Fruit fly (Drosophila melanogaster) whole organism, embryonic: ENCODE data around the gene Gclc.
A peak's percentile ranks its signal among the peaks of the same experiment; 100 is the strongest.

Experiments used
- Atf3 ChIP-seq: fragments of 200-800 bp; sonication (Bioruptor generic); optimal IDR thresholded peaks from 3 replicates; lab custom pipeline; 2016; ENCODE audit warnings: missing biosample characterization, missing genetic modification characterization
- Bdp1 ChIP-seq: fragments of 200-800 bp; sonication (Bioruptor generic); optimal IDR thresholded peaks from 3 replicates; lab custom pipeline; 2016; ENCODE audit warnings: missing biosample characterization, missing genetic modification characterization
- CG10147 ChIP-seq: fragments of 200-800 bp; sonication (Bioruptor generic); optimal IDR thresholded peaks from 2 replicates; lab custom pipeline; 2019; ENCODE audit warnings: missing biosample characterization, mild to moderate bottlenecking, missing genetic modification characterization, moderate library complexity
- CG10565 ChIP-seq: fragments of 200-800 bp; sonication (Bioruptor generic); optimal IDR thresholded peaks from 3 replicates; lab custom pipeline; 2016; ENCODE audit warnings: missing biosample characterization, mild to moderate bottlenecking, missing genetic modification characterization
- CG10654 ChIP-seq: fragments of 200-800 bp; sonication (Bioruptor generic); optimal IDR thresholded peaks from 2 replicates; lab custom pipeline; 2016; ENCODE audit warnings: missing biosample characterization, missing genetic modification characterization
- CG11723 ChIP-seq: fragments of 200-800 bp; sonication (Bioruptor generic); optimal IDR thresholded peaks from 2 replicates; lab custom pipeline; 2017; ENCODE audit warnings: missing biosample characterization, mild to moderate bottlenecking, missing genetic modification characterization
- CG14667 ChIP-seq: fragments of 200-800 bp; sonication (Bioruptor generic); IDR thresholded peaks from 2 replicates; pipeline ENCODE4 v1.3.6; 2022; ENCODE audit warnings: missing biosample characterization, missing genetic modification characterization
- CG17568 ChIP-seq: fragments of 200-800 bp; sonication (Bioruptor generic); optimal IDR thresholded peaks from 2 replicates; lab custom pipeline; 2018; ENCODE audit warnings: missing biosample characterization, mild to moderate bottlenecking, missing genetic modification characterization, moderate library complexity
- CG17612 ChIP-seq: fragments of 200-800 bp; sonication (Bioruptor generic); IDR thresholded peaks from 2 replicates; pipeline ENCODE4 v1.3.6; 2022; ENCODE audit warnings: missing biosample characterization, missing genetic modification characterization
- CG17802 ChIP-seq: fragments of 200-800 bp; sonication (Bioruptor generic); optimal IDR thresholded peaks from 2 replicates; lab custom pipeline; 2018; ENCODE audit warnings: missing biosample characterization, mild to moderate bottlenecking, missing genetic modification characterization, moderate library complexity
- CG2129 ChIP-seq: fragments of 200-800 bp; sonication (Bioruptor generic); IDR thresholded peaks from 2 replicates; pipeline ENCODE4 v1.3.6; 2022; ENCODE audit warnings: missing biosample characterization, missing genetic modification characterization; ENCODE audit not compliant: partially characterized antibody
- CG33557 ChIP-seq: fragments of 200-800 bp; sonication (Bioruptor generic); optimal IDR thresholded peaks from 2 replicates; lab custom pipeline; 2019; ENCODE audit warnings: missing biosample characterization, mild to moderate bottlenecking, missing genetic modification characterization, moderate library complexity
- CG4707 ChIP-seq: fragments of 200-800 bp; sonication (Bioruptor generic); optimal IDR thresholded peaks from 2 replicates; lab custom pipeline; 2018; ENCODE audit warnings: missing biosample characterization, mild to moderate bottlenecking, missing genetic modification characterization, moderate library complexity
- CG5180 ChIP-seq: fragments of 200-800 bp; sonication (Bioruptor generic); optimal IDR thresholded peaks from 3 replicates; lab custom pipeline; 2017; ENCODE audit warnings: missing biosample characterization, missing genetic modification characterization, mild to moderate bottlenecking, moderate library complexity, missing genetic modification reagents
- CG6765 ChIP-seq: fragments of 200-800 bp; sonication (Bioruptor generic); optimal IDR thresholded peaks from 3 replicates; lab custom pipeline; 2017; ENCODE audit warnings: missing biosample characterization, mild to moderate bottlenecking, missing genetic modification characterization
- CG6854 ChIP-seq: fragments of 200-800 bp; sonication (Bioruptor generic); optimal IDR thresholded peaks from 3 replicates; lab custom pipeline; 2017; ENCODE audit warnings: missing biosample characterization, mild to moderate bottlenecking, missing genetic modification characterization
- CG7357 ChIP-seq: fragments of 200-800 bp; sonication (Bioruptor generic); IDR thresholded peaks from 3 replicates; pipeline ENCODE4 v1.3.6; 2022; ENCODE audit warnings: missing biosample characterization, missing genetic modification characterization
- CG9215 ChIP-seq: fragments of 200-800 bp; sonication (Bioruptor generic); IDR thresholded peaks from 2 replicates; pipeline ENCODE4 v1.3.6; 2022; ENCODE audit warnings: missing biosample characterization, missing genetic modification characterization
- Dref ChIP-seq: fragments of 200-800 bp; sonication (Bioruptor generic); IDR thresholded peaks from 2 replicates; pipeline ENCODE4 v1.3.6; 2022; ENCODE audit warnings: missing biosample characterization, missing genetic modification characterization
- Gsc ChIP-seq: fragments of 200-800 bp; sonication (Bioruptor generic); IDR thresholded peaks from 2 replicates; pipeline ENCODE4 v1.3.6; 2022; ENCODE audit warnings: missing biosample characterization, missing genetic modification characterization
- Lhr ChIP-seq: fragments of 200-800 bp; sonication (Bioruptor generic); optimal IDR thresholded peaks from 3 replicates; lab custom pipeline; 2017; ENCODE audit warnings: mild to moderate bottlenecking, missing biosample characterization, missing genetic modification reagents, missing genetic modification characterization
- MBD-R2 ChIP-seq: fragments of 200-800 bp; sonication (Bioruptor generic); IDR thresholded peaks from 2 replicates; pipeline ENCODE4 v1.3.6; 2022; ENCODE audit warnings: missing biosample characterization, missing genetic modification characterization
- Meics ChIP-seq: fragments of 200-800 bp; sonication (Bioruptor generic); optimal IDR thresholded peaks from 2 replicates; lab custom pipeline; 2017; ENCODE audit warnings: missing biosample characterization, mild to moderate bottlenecking, missing genetic modification characterization
- Myb ChIP-seq: fragments of 200-800 bp; sonication (Bioruptor generic); optimal IDR thresholded peaks from 2 replicates; lab custom pipeline; 2016; ENCODE audit warnings: missing biosample characterization, missing genetic modification characterization
- Oaz ChIP-seq: fragments of 200-800 bp; sonication (Bioruptor generic); IDR thresholded peaks from 2 replicates; pipeline ENCODE4 v1.3.6; 2022; ENCODE audit warnings: missing biosample characterization, missing genetic modification characterization
- PHDP ChIP-seq: fragments of 200-800 bp; sonication (Bioruptor generic); optimal IDR thresholded peaks from 3 replicates; lab custom pipeline; 2018; ENCODE audit warnings: missing biosample characterization, mild to moderate bottlenecking, missing genetic modification characterization, moderate library complexity
- Ravus ChIP-seq: fragments of 200-800 bp; sonication (Bioruptor generic); IDR thresholded peaks from 2 replicates; pipeline ENCODE4 v1.3.6; 2022; ENCODE audit warnings: missing biosample characterization, missing genetic modification characterization
- Trl ChIP-seq, 3 experiments: fragments of >200 bp in 2 of 3; fragments of 200-800 bp in 1 of 3; sonication (Bioruptor generic) in 1 of 3; optimal IDR thresholded peaks; 2 replicates in 1 of 3; 3 replicates in 2 of 3; lab custom pipeline; 2016 to 2017; ENCODE audit warnings: missing biosample characterization in 1 of 3, missing genetic modification characterization in 1 of 3
- bigmax ChIP-seq: fragments of 200-800 bp; sonication (Bioruptor generic); optimal IDR thresholded peaks from 2 replicates; lab custom pipeline; 2018; ENCODE audit warnings: missing biosample characterization, mild to moderate bottlenecking, missing genetic modification characterization
- bsh ChIP-seq, 2 experiments: fragments of 200-800 bp; sonication (Bioruptor generic); optimal IDR thresholded peaks; 2 replicates each; lab custom pipeline; 2017 to 2018; ENCODE audit warnings: mild to moderate bottlenecking in 2 of 2, missing biosample characterization in 2 of 2, missing genetic modification characterization in 2 of 2, moderate library complexity in 1 of 2
- chm ChIP-seq: fragments of 200-800 bp; sonication (Bioruptor generic); IDR thresholded peaks from 2 replicates; pipeline ENCODE4 v1.3.6; 2022; ENCODE audit warnings: missing biosample characterization, missing genetic modification characterization
- dimm ChIP-seq: fragments of 200-800 bp; sonication (Bioruptor generic); IDR thresholded peaks from 2 replicates; pipeline ENCODE4 v1.3.6; 2022; ENCODE audit warnings: missing biosample characterization, missing genetic modification characterization
- eve ChIP-seq, 2 experiments: fragments of >200 bp; optimal IDR thresholded peaks; 2 replicates each; lab custom pipeline; 2017; ENCODE audit warnings: missing biosample characterization in 2 of 2, missing genetic modification characterization in 2 of 2
- gfzf ChIP-seq: fragments of 200-800 bp; sonication (Bioruptor generic); optimal IDR thresholded peaks from 2 replicates; lab custom pipeline; 2016; ENCODE audit warnings: missing biosample characterization, mild to moderate bottlenecking, missing genetic modification characterization, moderate library complexity
- grau ChIP-seq: fragments of 200-800 bp; optimal IDR thresholded peaks from 3 replicates; lab custom pipeline; 2019; ENCODE audit warnings: missing biosample characterization, mild to moderate bottlenecking, missing genetic modification characterization, moderate library complexity
- gro ChIP-seq: fragments of 200-800 bp; sonication (Bioruptor generic); optimal IDR thresholded peaks from 2 replicates; lab custom pipeline; 2016; ENCODE audit warnings: missing biosample characterization, missing genetic modification characterization
- insv ChIP-seq, 2 experiments: fragments of 200-800 bp; sonication (Bioruptor generic); optimal IDR thresholded peaks; 3 replicates each; lab custom pipeline; 2016 to 2018; ENCODE audit warnings: missing biosample characterization in 2 of 2, missing genetic modification characterization in 2 of 2
- kah ChIP-seq: fragments of 200-800 bp; sonication (Bioruptor generic); optimal IDR thresholded peaks from 2 replicates; lab custom pipeline; 2018; ENCODE audit warnings: missing biosample characterization, mild to moderate bottlenecking, missing genetic modification characterization
- ken ChIP-seq: fragments of 200-800 bp; sonication (Bioruptor generic); IDR thresholded peaks from 3 replicates; pipeline ENCODE4 v1.3.6; 2022; ENCODE audit warnings: missing biosample characterization, missing genetic modification characterization
- lmd ChIP-seq: fragments of 200-800 bp; sonication (Bioruptor generic); IDR thresholded peaks from 2 replicates; pipeline ENCODE4 v1.3.6; 2022; ENCODE audit warnings: missing biosample characterization, missing genetic modification characterization
- lov ChIP-seq, 2 experiments: fragments of 200-800 bp in 1 of 2; fragments of >200 bp in 1 of 2; sonication (Bioruptor generic) in 1 of 2; IDR thresholded peaks in 1 of 2; optimal IDR thresholded peaks in 1 of 2; 2 replicates in 1 of 2; 3 replicates in 1 of 2; pipeline versions ENCODE4 v1.3.6 to Lab custom; 2017 to 2022; ENCODE audit warnings: missing biosample characterization in 1 of 2, missing genetic modification characterization in 1 of 2
- odd ChIP-seq: fragments of 200-800 bp; sonication (Bioruptor generic); optimal IDR thresholded peaks from 2 replicates; lab custom pipeline; 2017; ENCODE audit warnings: missing biosample characterization, mild to moderate bottlenecking, missing genetic modification characterization
- phol ChIP-seq: fragments of 200-800 bp; sonication (Bioruptor generic); optimal IDR thresholded peaks from 3 replicates; lab custom pipeline; 2018; ENCODE audit warnings: missing biosample characterization, mild to moderate bottlenecking, missing genetic modification characterization, moderate library complexity
- psq ChIP-seq: fragments of 200-800 bp; sonication (Bioruptor generic); optimal IDR thresholded peaks from 2 replicates; lab custom pipeline; 2017; ENCODE audit warnings: missing biosample characterization, missing genetic modification characterization
- sob ChIP-seq: fragments of 200-800 bp; sonication (Bioruptor generic); IDR thresholded peaks from 2 replicates; pipeline ENCODE4 v1.3.6; 2022; ENCODE audit warnings: missing biosample characterization, missing genetic modification characterization
- tgo ChIP-seq: fragments of 200-800 bp; sonication (Bioruptor generic); IDR thresholded peaks from 3 replicates; pipeline ENCODE4 v1.3.6; 2022; ENCODE audit warnings: missing biosample characterization, missing genetic modification characterization
- tna ChIP-seq: fragments of 200-800 bp; sonication (Bioruptor generic); IDR thresholded peaks from 2 replicates; pipeline ENCODE4 v1.3.6; 2022; ENCODE audit warnings: missing biosample characterization, missing genetic modification characterization; ENCODE audit not compliant: partially characterized antibody
- tx ChIP-seq: fragments of 200-800 bp; sonication (Bioruptor generic); optimal IDR thresholded peaks from 2 replicates; lab custom pipeline; 2016; ENCODE audit warnings: missing biosample characterization, missing genetic modification characterization
- vfl ChIP-seq: fragments of 200-800 bp; sonication (Bioruptor generic); optimal IDR thresholded peaks from 2 replicates; lab custom pipeline; 2016; ENCODE audit warnings: missing biosample characterization, missing genetic modification characterization
- wor ChIP-seq: fragments of 200-800 bp; sonication (Bioruptor generic); IDR thresholded peaks from 2 replicates; pipeline ENCODE4 v1.3.6; 2022; ENCODE audit warnings: missing biosample characterization, missing genetic modification characterization

The Gclc gene

dm6 chrX:8125224-8125649 is 9.3 kb upstream of the Gclc start (continued):
- no peak for TF ChIP-seq CG17802 (tag; lab: Kevin White, UChicago)
- TF ChIP-seq Lhr (GFP tag; lab: Kevin White, UChicago): no peak
- TF ChIP-seq phol (tag; lab: Kevin White, UChicago): peak; percentile 76
- TF ChIP-seq CG4707 (GFP tag; lab: Kevin White, UChicago): peak; percentile 68
- TF ChIP-seq CG14667 (GFP tag; lab: Robert Waterston, UW): no peak
- TF ChIP-seq vfl (GFP tag; lab: Kevin White, UChicago): no peak
- TF ChIP-seq CG11723 (GFP tag; lab: Kevin White, UChicago): peak; percentile 13
- peak; percentile 19 for TF ChIP-seq Meics (GFP tag; lab: Kevin White, UChicago)
- TF ChIP-seq CG17568: no peak
- peak; percentile 36; the same call in 2 of the 3 replicates for TF ChIP-seq tgo (GFP tag; lab: Robert Waterston, UW)
- TF ChIP-seq CG17612 (GFP tag; lab: Robert Waterston, UW): no peak
- TF ChIP-seq bigmax: no peak
- no peak for TF ChIP-seq eve (GFP tag; optimal IDR thresholded peaks at IDR 0.05; lab: Kevin White, UChicago)
- TF ChIP-seq Myb (GFP tag; lab: Kevin White, UChicago): no peak
- no peak for TF ChIP-seq wor (GFP tag; lab: Robert Waterston, UW)
- no peak for TF ChIP-seq Gsc (GFP tag; lab: Robert Waterston, UW)
- no peak for TF ChIP-seq MBD-R2 (GFP tag; lab: Robert Waterston, UW)
- TF ChIP-seq CG10565 (GFP tag; lab: Kevin White, UChicago): no peak
- no peak for TF ChIP-seq Dref (GFP tag; lab: Robert Waterston, UW)
- TF ChIP-seq CG9215 (GFP tag; lab: Robert Waterston, UW): no peak
- TF ChIP-seq Oaz (GFP tag; lab: Robert Waterston, UW): no peak
- no peak for TF ChIP-seq insv (GFP tag; optimal IDR thresholded peaks at IDR 0.05; lab: Kevin White, UChicago)
- peak; percentile 11 for TF ChIP-seq CG5180 (GFP tag; lab: Kevin White, UChicago)
- TF ChIP-seq tx (GFP tag; lab: Kevin White, UChicago): no peak
- TF ChIP-seq Trl (optimal IDR thresholded peaks at IDR 0.05; lab: Kevin White, UChicago): no peak
- no peak for TF ChIP-seq Trl (GFP tag; optimal IDR thresholded peaks at IDR 0.05; lab: Kevin White, UChicago)
- TF ChIP-seq gro (GFP tag; lab: Kevin White, UChicago): no peak
- TF ChIP-seq Atf3: no peak
- no peak for TF ChIP-seq tna (GFP tag; lab: Robert Waterston, UW)
- TF ChIP-seq lmd (GFP tag; lab: Robert Waterston, UW): peak; percentile 45; the same call in 1 of the 2 replicates
- TF ChIP-seq ken (GFP tag; lab: Robert Waterston, UW): no peak
- no peak for TF ChIP-seq Bdp1 (GFP tag; lab: Kevin White, UChicago)
- peak; percentile 4 for TF ChIP-seq CG10147 (GFP tag; lab: Kevin White, UChicago)
- peak; percentile 30 for TF ChIP-seq kah (GFP tag; lab: Kevin White, UChicago)
- TF ChIP-seq odd: peak; percentile 33
- 0 out of 3 replicates have a peak, but pooled peaks have one; percentile 29 for TF ChIP-seq CG7357 (GFP tag; lab: Robert Waterston, UW)
- no peak for TF ChIP-seq psq (GFP tag; lab: Kevin White, UChicago)
- no peak for TF ChIP-seq CG6765 (GFP tag; lab: Kevin White, UChicago)
- TF ChIP-seq CG2129: no peak
- no peak for TF ChIP-seq gfzf (GFP tag; lab: Kevin White, UChicago)
- TF ChIP-seq CG33557 (GFP tag; lab: Kevin White, UChicago): no peak
- TF ChIP-seq sob: no peak
- no peak for TF ChIP-seq lov (optimal IDR thresholded peaks at IDR 0.05; lab: Kevin White, UChicago)
- no peak for TF ChIP-seq lov (GFP tag; IDR thresholded peaks at IDR 0.05; lab: Robert Waterston, UW)
- peak; percentile 59 for TF ChIP-seq grau (tag; lab: Kevin White, UChicago)
- no peak for TF ChIP-seq Ravus (GFP tag; lab: Robert Waterston, UW)
- peak in 1 of 2 experiments; percentile 60 for TF ChIP-seq bsh (GFP tag; optimal IDR thresholded peaks at IDR 0.05; lab: Kevin White, UChicago)
- TF ChIP-seq chm (GFP tag; lab: Robert Waterston, UW): peak; percentile 28; the same call in 1 of the 2 replicates
- TF ChIP-seq CG6854 (GFP tag; lab: Kevin White, UChicago): no peak
- TF ChIP-seq CG10654 (GFP tag; lab: Kevin White, UChicago): peak; percentile 33
- peak; percentile 39; the same call in 1 of the 2 replicates for TF ChIP-seq dimm
- peak; percentile 40 for TF ChIP-seq PHDP
